Fruit fly (Drosophila melanogaster): ENCODE measurements around the gene CG3225.

CG3225 gene

DNA sequence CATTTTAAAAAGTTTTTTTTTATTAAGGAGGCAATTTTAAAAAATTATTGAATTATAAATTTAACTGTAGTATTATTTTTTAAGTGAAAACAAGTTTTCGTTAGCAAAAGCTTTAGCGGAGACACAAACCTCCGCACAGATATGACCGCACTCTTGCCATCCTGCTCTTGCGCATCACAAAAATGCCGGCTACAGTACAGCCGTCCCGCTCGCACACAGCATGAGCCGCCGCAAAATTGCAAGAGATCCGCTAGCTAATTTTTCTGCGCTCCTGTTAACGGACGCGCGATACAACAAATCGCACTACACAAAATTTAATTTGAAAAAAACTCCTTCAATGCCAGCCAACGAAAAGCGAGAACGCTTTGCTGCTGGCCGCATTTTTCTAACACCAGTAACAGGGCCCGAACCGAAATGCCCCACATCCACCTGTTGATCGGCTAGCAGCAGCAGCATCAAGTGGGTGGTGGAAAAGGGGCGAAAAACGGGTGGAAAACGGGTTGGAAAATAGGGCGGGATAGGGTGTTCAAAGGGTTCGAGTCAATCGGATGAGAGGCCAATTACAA is 7.9 kb downstream of the CG3225 start (continued):
- TF ChIP-seq Oli (tag; optimal IDR thresholded peaks at IDR 0.05) (peak; percentile 6), CG9932 (GFP tag; IDR thresholded peaks at IDR 0.05) (peak; percentile 56; the same call in 1 of the 2 replicates), tgo (GFP tag; IDR thresholded peaks at IDR 0.05) (peak; percentile 28; the same call in 1 of the 3 replicates), CG31224 (GFP tag; IDR thresholded peaks at IDR 0.05) (peak; percentile 99), fd64A (GFP tag; optimal IDR thresholded peaks at IDR 0.05) (no peak), CG11560 (tag; IDR thresholded peaks at IDR 0.05) (no peak), da (GFP tag; optimal IDR thresholded peaks at IDR 0.05) (no peak), sisA (GFP tag; IDR thresholded peaks at IDR 0.05) (no peak), Doc3 (GFP tag; IDR thresholded peaks at IDR 0.05; ENCODE audit: partially characterized antibody) (no peak), CG32772 (GFP tag; IDR thresholded peaks at IDR 0.05) (peak; percentile 71), BtbVII (GFP tag; optimal IDR thresholded peaks at IDR 0.05) (no peak), CG2889 (GFP tag; IDR thresholded peaks at IDR 0.05) (no peak), h (optimal IDR thresholded peaks at IDR 0.05) (no peak), Hsf (GFP tag; optimal IDR thresholded peaks at IDR 0.05) (peak; percentile 42), Hey (tag; optimal IDR thresholded peaks at IDR 0.05) (no peak), Six4 (GFP tag; optimal IDR thresholded peaks at IDR 0.05) (no peak), wek (GFP tag; optimal IDR thresholded peaks at IDR 0.05) (no peak), CG6254 (GFP tag; optimal IDR thresholded peaks at IDR 0.05) (peak; percentile 51), CG10654 (GFP tag; optimal IDR thresholded peaks at IDR 0.05) (no peak), repo (GFP tag; optimal IDR thresholded peaks at IDR 0.05) (no peak), yki (optimal IDR thresholded peaks at IDR 0.05) (no peak), lab (GFP tag; optimal IDR thresholded peaks at IDR 0.05) (peak; percentile 57), CG17385 (GFP tag; optimal IDR thresholded peaks at IDR 0.05) (peak; percentile 16), Rx (GFP tag; IDR thresholded peaks at IDR 0.05) (no peak), CG2116 (GFP tag; optimal IDR thresholded peaks at IDR 0.05) (no peak), CG9609 (GFP tag; optimal IDR thresholded peaks at IDR 0.05) (no peak), fru (optimal IDR thresholded peaks at IDR 0.05) (no peak), unc-4 (GFP tag; IDR thresholded peaks at IDR 0.05; ENCODE audit: partially characterized antibody) (0 out of 2 replicates have a peak, but pooled peaks have one; percentile 52), Asciz (GFP tag; optimal IDR thresholded peaks at IDR 0.05) (no peak), Eip74EF (GFP tag; optimal IDR thresholded peaks at IDR 0.05) (no peak), CG18599 (GFP tag; optimal IDR thresholded peaks at IDR 0.05) (peak; percentile 36), en (GFP tag; optimal IDR thresholded peaks at IDR 0.05) (no peak), HLH4C (GFP tag; IDR thresholded peaks at IDR 0.05; ENCODE audit: partially characterized antibody) (peak; percentile 31; the same call in 2 of the 3 replicates), HmgD (GFP tag; optimal IDR thresholded peaks at IDR 0.05) (peak; percentile 17), fd96Cb (tag; optimal IDR thresholded peaks at IDR 0.05) (no peak), kay (GFP tag; optimal IDR thresholded peaks at IDR 0.05) (no peak), gce (GFP tag; IDR thresholded peaks at IDR 0.05) (no peak), CG2120 (GFP tag; optimal IDR thresholded peaks at IDR 0.05) (peak; percentile 58), her (GFP tag; optimal IDR thresholded peaks at IDR 0.05) (peak; percentile 44), CG12299 (tag; optimal IDR thresholded peaks at IDR 0.05) (peak; percentile 59), Xbp1 (GFP tag; optimal IDR thresholded peaks at IDR 0.05) (peak; percentile 43), CG9817 (tag; optimal IDR thresholded peaks at IDR 0.05) (peak; percentile 17), Hr3 (GFP tag; optimal IDR thresholded peaks at IDR 0.05) (no peak), pb (GFP tag; optimal IDR thresholded peaks at IDR 0.05) (no peak), Optix (GFP tag; IDR thresholded peaks at IDR 0.05) (no peak), BEAF-32 (GFP tag; optimal IDR thresholded peaks at IDR 0.05) (peak; percentile 3), CG43689 (GFP tag; IDR thresholded peaks at IDR 0.05) (no peak), chif (GFP tag; optimal IDR thresholded peaks at IDR 0.05) (no peak), Dek (tag; optimal IDR thresholded peaks at IDR 0.05) (peak; percentile 60), mirr (GFP tag; optimal IDR thresholded peaks at IDR 0.05) (peak; percentile 60), NfI (GFP tag; optimal IDR thresholded peaks at IDR 0.05) (peak; percentile 60)

All from whole organism, embryonic.